Worm (Caenorhabditis elegans) whole organism, L2 larva: ENCODE results near the gene C56E6.2.
A peak's percentile ranks its signal among the peaks of the same experiment; 100 is the strongest.

Source experiments
- C34F6.9 ChIP-seq: fragments of 150-350 bp; optimal IDR thresholded peaks from 2 replicates; lab custom pipeline; 2014; ENCODE audit warnings: missing biosample characterization, missing genetic modification characterization
- F13H6.1 ChIP-seq: sonication (generic microtip); optimal IDR thresholded peaks from 2 replicates; lab custom pipeline; 2016; ENCODE audit warnings: missing genetic modification characterization, missing compliant biosample characterization
- R02D3.7 ChIP-seq: fragments of 150-350 bp; optimal IDR thresholded peaks from 2 replicates; lab custom pipeline; 2014; ENCODE audit warnings: missing biosample characterization, missing genetic modification characterization
- Y55F3AM.14 ChIP-seq: fragments of 200-800 bp; sonication (Bioruptor generic); optimal IDR thresholded peaks from 2 replicates; lab custom pipeline; 2018; ENCODE audit warnings: mild to moderate bottlenecking, missing genetic modification characterization, missing compliant biosample characterization
- ZK546.5 ChIP-seq: sonication (generic microtip); optimal IDR thresholded peaks from 2 replicates; lab custom pipeline; 2017; ENCODE audit warnings: missing biosample characterization, missing genetic modification characterization
- alr-1 ChIP-seq: fragments of 150-350 bp; optimal IDR thresholded peaks from 2 replicates; lab custom pipeline; 2014; ENCODE audit warnings: missing biosample characterization, missing genetic modification characterization
- aly-2 ChIP-seq: fragments of 150-350 bp; optimal IDR thresholded peaks from 2 replicates; lab custom pipeline; 2014; ENCODE audit warnings: missing biosample characterization, missing genetic modification characterization
- ama-1 ChIP-seq: fragments of 150-350 bp; optimal IDR thresholded peaks from 2 replicates; lab custom pipeline; 2018; ENCODE audit warnings: inconsistent platforms
- blmp-1 ChIP-seq: sonication (generic microtip); optimal IDR thresholded peaks from 2 replicates; lab custom pipeline; 2017; ENCODE audit warnings: missing genetic modification characterization, mild to moderate bottlenecking, missing compliant biosample characterization, antibody characterized with exemption, moderate library complexity; ENCODE audit not compliant: insufficient read depth
- ceh-16 ChIP-seq: fragments of 150-350 bp; optimal IDR thresholded peaks from 2 replicates; lab custom pipeline; 2014; ENCODE audit warnings: missing biosample characterization, missing genetic modification characterization
- ceh-82 ChIP-seq: fragments of 150-350 bp; optimal IDR thresholded peaks from 2 replicates; lab custom pipeline; 2014; ENCODE audit warnings: missing biosample characterization, missing genetic modification characterization
- crh-2 ChIP-seq: sonication (generic microtip); optimal IDR thresholded peaks from 2 replicates; lab custom pipeline; 2017; ENCODE audit warnings: missing biosample characterization, missing genetic modification characterization
- dmd-4 ChIP-seq: sonication (generic microtip); optimal IDR thresholded peaks from 2 replicates; lab custom pipeline; 2017; ENCODE audit warnings: missing biosample characterization, missing genetic modification characterization
- egl-27 ChIP-seq: sonication (generic microtip); optimal IDR thresholded peaks from 3 replicates; lab custom pipeline; 2017; ENCODE audit warnings: missing biosample characterization, missing genetic modification reagents, missing genetic modification characterization
- elt-1 ChIP-seq: fragments of 150-350 bp; optimal IDR thresholded peaks from 2 replicates; lab custom pipeline; 2014; ENCODE audit warnings: missing biosample characterization, missing genetic modification characterization
- elt-3 ChIP-seq: sonication (generic microtip); optimal IDR thresholded peaks from 2 replicates; lab custom pipeline; 2017; ENCODE audit warnings: missing biosample characterization, missing genetic modification characterization
- fos-1 ChIP-seq: fragments of 150-350 bp; optimal IDR thresholded peaks from 2 replicates; lab custom pipeline; 2014; ENCODE audit warnings: missing biosample characterization, missing genetic modification characterization
- gmeb-1 ChIP-seq: fragments of 150-350 bp; optimal IDR thresholded peaks from 2 replicates; lab custom pipeline; 2014; ENCODE audit warnings: missing biosample characterization, missing genetic modification characterization
- lin-11 ChIP-seq: fragments of 150-350 bp; sonication (generic microtip); optimal IDR thresholded peaks from 2 replicates; lab custom pipeline; 2014; ENCODE audit warnings: missing biosample characterization, missing genetic modification characterization, inconsistent platforms, mixed read lengths
- lin-13 ChIP-seq: fragments of 150-350 bp; optimal IDR thresholded peaks from 2 replicates; lab custom pipeline; 2014; ENCODE audit warnings: missing biosample characterization, missing genetic modification reagents, missing genetic modification characterization
- lin-39 ChIP-seq: fragments of 150-350 bp; optimal IDR thresholded peaks from 2 replicates; lab custom pipeline; 2014; ENCODE audit warnings: missing biosample characterization, missing genetic modification reagents, missing genetic modification characterization
- lsy-2 ChIP-seq, 2 experiments: fragments of 150-350 bp in 1 of 2; sonication (generic microtip) in 1 of 2; optimal IDR thresholded peaks; 2 replicates each; lab custom pipeline; 2014 to 2017; ENCODE audit warnings: missing biosample characterization in 2 of 2, missing genetic modification characterization in 2 of 2
- mab-5 ChIP-seq: fragments of 150-350 bp; optimal IDR thresholded peaks from 2 replicates; lab custom pipeline; 2014; ENCODE audit warnings: missing biosample characterization, missing genetic modification characterization
- mbf-1 ChIP-seq: sonication (generic microtip); optimal IDR thresholded peaks from 2 replicates; lab custom pipeline; 2017; ENCODE audit warnings: missing biosample characterization, missing genetic modification characterization
- mdl-1 ChIP-seq, 2 experiments: fragments of 150-350 bp in 1 of 2; sonication (generic microtip) in 1 of 2; optimal IDR thresholded peaks; 2 replicates each; lab custom pipeline; 2017; ENCODE audit warnings: missing biosample characterization in 2 of 2, missing genetic modification characterization in 2 of 2
- nhr-10 ChIP-seq: sonication (generic microtip); optimal IDR thresholded peaks from 2 replicates; lab custom pipeline; 2017; ENCODE audit warnings: missing biosample characterization, missing genetic modification characterization
- nhr-11 ChIP-seq: fragments of 150-350 bp; optimal IDR thresholded peaks from 2 replicates; lab custom pipeline; 2014; ENCODE audit warnings: missing biosample characterization, missing genetic modification characterization
- nhr-12 ChIP-seq: fragments of 150-350 bp; optimal IDR thresholded peaks from 2 replicates; lab custom pipeline; 2014; ENCODE audit warnings: missing biosample characterization, missing genetic modification characterization
- nhr-129 ChIP-seq: fragments of 150-350 bp; optimal IDR thresholded peaks from 2 replicates; lab custom pipeline; 2014; ENCODE audit warnings: missing biosample characterization, missing genetic modification characterization
- nhr-21 ChIP-seq: fragments of 150-350 bp; optimal IDR thresholded peaks from 2 replicates; lab custom pipeline; 2014; ENCODE audit warnings: missing biosample characterization, missing genetic modification characterization
- nhr-23 ChIP-seq: fragments of 150-350 bp; optimal IDR thresholded peaks from 2 replicates; lab custom pipeline; 2014; ENCODE audit warnings: missing biosample characterization, missing genetic modification reagents, missing genetic modification characterization
- nhr-237 ChIP-seq: fragments of 150-350 bp; optimal IDR thresholded peaks from 2 replicates; lab custom pipeline; 2014; ENCODE audit warnings: missing biosample characterization, missing genetic modification characterization
- nhr-25 ChIP-seq: fragments of 150-350 bp; sonication (generic microtip); optimal IDR thresholded peaks from 3 replicates; lab custom pipeline; 2014; ENCODE audit warnings: missing biosample characterization, missing genetic modification characterization
- nhr-6 ChIP-seq: fragments of 150-350 bp; optimal IDR thresholded peaks from 2 replicates; lab custom pipeline; 2014; ENCODE audit warnings: missing biosample characterization, missing genetic modification characterization
- nhr-77 ChIP-seq: fragments of 150-350 bp; optimal IDR thresholded peaks from 2 replicates; lab custom pipeline; 2014; ENCODE audit warnings: missing biosample characterization, missing genetic modification characterization
- peb-1 ChIP-seq: fragments of 150-350 bp; optimal IDR thresholded peaks from 2 replicates; lab custom pipeline; 2014; ENCODE audit warnings: missing biosample characterization, missing genetic modification characterization
- sem-4 ChIP-seq: fragments of 150-350 bp; optimal IDR thresholded peaks from 2 replicates; lab custom pipeline; 2014; ENCODE audit warnings: missing biosample characterization, missing genetic modification reagents, missing genetic modification characterization
- skn-1 ChIP-seq: sonication (generic microtip); optimal IDR thresholded peaks from 2 replicates; lab custom pipeline; 2017; ENCODE audit warnings: missing biosample characterization, missing genetic modification characterization
- sma-3 ChIP-seq: sonication (generic microtip); optimal IDR thresholded peaks from 2 replicates; lab custom pipeline; 2016; ENCODE audit warnings: missing genetic modification reagents, missing genetic modification characterization, missing compliant biosample characterization
- sma-9 ChIP-seq, 2 experiments: fragments of 150-350 bp in 1 of 2; sonication (generic microtip) in 1 of 2; optimal IDR thresholded peaks; 2 replicates each; lab custom pipeline; 2014 to 2016; ENCODE audit warnings: missing genetic modification characterization in 2 of 2, mild to moderate bottlenecking in 1 of 2, missing biosample characterization in 1 of 2, missing compliant biosample characterization in 1 of 2, missing genetic modification reagents in 1 of 2, moderate library complexity in 1 of 2
- snpc-4 ChIP-seq: fragments of 150-350 bp; optimal IDR thresholded peaks from 2 replicates; lab custom pipeline; 2014; ENCODE audit warnings: missing biosample characterization, missing genetic modification characterization
- unc-39 ChIP-seq: fragments of 150-350 bp; optimal IDR thresholded peaks from 2 replicates; lab custom pipeline; 2014; ENCODE audit warnings: missing biosample characterization, missing genetic modification characterization
- unc-55 ChIP-seq: fragments of 150-350 bp; sonication (generic microtip); optimal IDR thresholded peaks from 3 replicates; lab custom pipeline; 2014; ENCODE audit warnings: missing biosample characterization, missing genetic modification reagents, missing genetic modification characterization
- unc-62 ChIP-seq: fragments of 150-350 bp; optimal IDR thresholded peaks from 2 replicates; lab custom pipeline; 2014; ENCODE audit warnings: missing biosample characterization, missing genetic modification reagents, missing genetic modification characterization
- zag-1 ChIP-seq: fragments of 150-350 bp; optimal IDR thresholded peaks from 2 replicates; lab custom pipeline; 2014; ENCODE audit warnings: missing biosample characterization, missing genetic modification characterization
- ztf-1 ChIP-seq: fragments of 200-800 bp; sonication (Bioruptor generic); conservative IDR thresholded peaks from 2 replicates; pipeline ENCODE4 v1.3.6; 2022; ENCODE audit warnings: missing genetic modification characterization, missing compliant biosample characterization
- ztf-11 ChIP-seq: sonication (generic microtip); optimal IDR thresholded peaks from 2 replicates; lab custom pipeline; 2017; ENCODE audit warnings: missing biosample characterization, missing genetic modification characterization
- ztf-4 ChIP-seq: fragments of 150-350 bp; optimal IDR thresholded peaks from 2 replicates; lab custom pipeline; 2014; ENCODE audit warnings: missing biosample characterization, missing genetic modification characterization

Gene C56E6.2

ce11 chrII:6486344-6486743 is 38.4 kb upstream of the C56E6.2 start:
- TF ChIP-seq ztf-1 (GFP tag; lab: Robert Waterston, UW) (no peak), ZK546.5 (no peak), ztf-4 (no peak), unc-55 (GFP tag; lab: Kevin White, UChicago) (no peak), peb-1 (tag; lab: Kevin White, UChicago) (no peak), ceh-16 (no peak), ama-1 (lab: Kevin White, UChicago) (no peak), blmp-1 (no peak), nhr-237 (tag; lab: Kevin White, UChicago) (no peak), Y55F3AM.14 (GFP tag; lab: Kevin White, UChicago) (no peak), mab-5 (peak; percentile 67), F13H6.1 (peak; percentile 47), unc-62 (no peak), crh-2 (tag; lab: Kevin White, UChicago) (peak; percentile 36), skn-1 (no peak), ceh-82 (tag; lab: Kevin White, UChicago) (no peak), nhr-129 (tag; lab: Kevin White, UChicago) (peak; percentile 12), gmeb-1 (tag; lab: Kevin White, UChicago) (no peak), sma-3 (GFP tag; lab: Kevin White, UChicago) (no peak), R02D3.7 (tag; lab: Kevin White, UChicago) (no peak), lin-13 (GFP tag; lab: Kevin White, UChicago) (no peak), C34F6.9 (tag; lab: Kevin White, UChicago) (no peak), nhr-11 (no peak), aly-2 (tag; lab: Kevin White, UChicago) (no peak), nhr-12 (tag; lab: Kevin White, UChicago) (no peak), elt-3 (no peak), nhr-6 (tag; lab: Kevin White, UChicago) (no peak), lin-11 (tag; lab: Kevin White, UChicago) (no peak), nhr-10 (tag; lab: Kevin White, UChicago) (no peak), lin-39 (tag; lab: Kevin White, UChicago) (no peak), ztf-11 (tag; lab: Kevin White, UChicago) (no peak), alr-1 (tag; lab: Kevin White, UChicago) (no peak), dmd-4 (tag; lab: Kevin White, UChicago) (no peak), sem-4 (no peak), elt-1 (no peak), snpc-4 (no peak), lsy-2 (tag; optimal IDR thresholded peaks at IDR 0.05; lab: Kevin White, UChicago) (peak in 1 of 2 experiments; percentile 51), nhr-23 (tag; lab: Kevin White, UChicago) (no peak), mdl-1 (tag; optimal IDR thresholded peaks at IDR 0.05; lab: Kevin White, UChicago) (no peak), egl-27 (no peak), zag-1 (tag; lab: Kevin White, UChicago) (no peak), nhr-21 (tag; lab: Kevin White, UChicago) (no peak), nhr-77 (tag; lab: Kevin White, UChicago) (no peak), sma-9 (GFP tag; optimal IDR thresholded peaks at IDR 0.05; lab: Kevin White, UChicago) (peak; percentile 47), sma-9 (tag; optimal IDR thresholded peaks at IDR 0.05; lab: Kevin White, UChicago) (no peak), fos-1 (tag; lab: Kevin White, UChicago) (peak; percentile 66), unc-39 (tag; lab: Kevin White, UChicago) (no peak), nhr-25 (tag; lab: Kevin White, UChicago) (no peak), mbf-1 (tag; lab: Kevin White, UChicago) (no peak)
- TF ChIP-seq, all 48 proteins: peak for 7
